Worm (Caenorhabditis elegans) whole organism, midembryonic: ENCODE results near the gene amx-1.

ENCODE experiments used
- T22C8.4 ChIP-seq: fragments of 200-800 bp; sonication (Bioruptor generic); IDR thresholded peaks from 2 replicates; pipeline ENCODE4 v1.3.6; 2022; ENCODE audit warnings: missing genetic modification characterization, missing compliant biosample characterization
- cog-1 ChIP-seq: sonication (generic microtip); optimal IDR thresholded peaks from 2 replicates; lab custom pipeline; 2016; ENCODE audit warnings: missing genetic modification characterization, missing compliant biosample characterization
- flt-1 ChIP-seq: fragments of 200-800 bp; sonication (Bioruptor generic); IDR thresholded peaks from 2 replicates; pipeline ENCODE4 v1.3.6; 2022; ENCODE audit warnings: missing genetic modification characterization, missing compliant biosample characterization
- med-1 ChIP-seq: sonication (generic microtip); optimal IDR thresholded peaks from 2 replicates; lab custom pipeline; 2017; ENCODE audit warnings: missing genetic modification characterization, mild to moderate bottlenecking, missing compliant biosample characterization, antibody characterized with exemption, missing genetic modification reagents; ENCODE audit not compliant: insufficient read depth

DNA sequence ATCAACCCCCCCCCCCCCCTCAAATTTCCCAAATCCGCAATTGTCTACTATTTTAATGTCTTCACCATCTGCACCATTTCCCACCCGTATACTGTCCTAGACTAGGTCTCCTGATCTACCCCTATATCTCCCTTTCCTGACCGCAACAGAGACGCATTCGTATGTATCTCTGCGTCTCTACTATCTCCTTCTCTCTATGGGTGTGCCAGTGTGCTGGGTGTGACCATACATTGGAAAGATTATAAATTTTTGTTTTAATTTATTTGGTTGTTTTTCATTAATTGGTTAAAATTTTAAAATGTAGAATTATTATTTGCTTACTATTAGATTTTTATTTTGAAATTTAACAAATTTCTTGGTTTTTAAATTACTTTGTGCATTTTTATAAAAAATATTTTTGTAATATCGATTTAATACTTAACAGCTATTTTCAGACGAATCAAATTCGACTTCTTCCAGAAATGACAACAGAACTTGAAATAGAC, at the start of gene amx-1:
- no peak for TF ChIP-seq T22C8.4 (GFP tag; lab: Robert Waterston, UW)
- no peak for TF ChIP-seq flt-1 (GFP tag; lab: Robert Waterston, UW)
- no peak for TF ChIP-seq med-1 (GFP tag; lab: Kevin White, UChicago)
- TF ChIP-seq cog-1 (tag; lab: Kevin White, UChicago): no peak
